Worm (Caenorhabditis elegans): ENCODE results near the gene F25E2.2.

F25E2.2 gene

ce11 chrX:806515-806914 is 4.1 kb downstream of the F25E2.2 start:
- TF ChIP-seq T20F7.1 (GFP tag; optimal IDR thresholded peaks at IDR 0.05) (peak; percentile 93), lin-1 (GFP tag; IDR thresholded peaks at IDR 0.05) (peak; percentile 95), lir-3 (tag; optimal IDR thresholded peaks at IDR 0.05) (peak; percentile 91), php-3 (GFP tag; IDR thresholded peaks at IDR 0.05) (peak; percentile 98), jun-1 (tag; optimal IDR thresholded peaks at IDR 0.05) (peak; percentile 99), nhr-25 (tag; optimal IDR thresholded peaks at IDR 0.05; ENCODE audit: borderline replicate concordance, insufficient read depth) (peak; percentile 91), dmd-6 (GFP tag; IDR thresholded peaks at IDR 0.05) (peak; percentile 97), nhr-76 (tag; optimal IDR thresholded peaks at IDR 0.05) (peak; percentile 83), vab-7 (GFP tag; IDR thresholded peaks at IDR 0.05) (peak; percentile 99), hlh-11 (tag; optimal IDR thresholded peaks at IDR 0.05) (peak; percentile 97), duxl-1 (tag; optimal IDR thresholded peaks at IDR 0.05; ENCODE audit: poor library complexity) (peak; percentile 99), hmg-1.1 (GFP tag; IDR thresholded peaks at IDR 0.05) (peak; percentile 100), daf-12 (tag; optimal IDR thresholded peaks at IDR 0.05) (no peak), nhr-111 (GFP tag; optimal IDR thresholded peaks at IDR 0.05) (peak; percentile 72), sdz-12 (GFP tag; optimal IDR thresholded peaks at IDR 0.05) (peak; percentile 48), ztf-11 (tag; optimal IDR thresholded peaks at IDR 0.05) (peak; percentile 82), rbr-2 (tag; optimal IDR thresholded peaks at IDR 0.05) (peak; percentile 99), lin-38 (GFP tag; IDR thresholded peaks at IDR 0.05) (peak; percentile 90), ceh-20 (GFP tag; IDR thresholded peaks at IDR 0.05) (peak; percentile 98), dve-1 (tag; optimal IDR thresholded peaks at IDR 0.05; ENCODE audit: insufficient read depth) (peak; percentile 100), Y105C5A.15 (GFP tag; IDR thresholded peaks at IDR 0.05) (0 out of 2 replicates have a peak, but pooled peaks have one; percentile 31), pha-4 (GFP tag; IDR thresholded peaks at IDR 0.05) (peak; percentile 96), pha-4 (tag; optimal IDR thresholded peaks at IDR 0.05) (peak; percentile 96), aly-2 (tag; optimal IDR thresholded peaks at IDR 0.05) (no peak), mes-2 (tag; optimal IDR thresholded peaks at IDR 0.05; ENCODE audit: poor library complexity, severe bottlenecking) (peak; percentile 98), mxl-2 (GFP tag; conservative IDR thresholded peaks at IDR 0.05) (peak; percentile 78), unc-130 (GFP tag; optimal IDR thresholded peaks at IDR 0.05) (no peak), ceh-82 (tag; optimal IDR thresholded peaks at IDR 0.05) (peak; percentile 70), hif-1 (tag; optimal IDR thresholded peaks at IDR 0.05) (peak; percentile 77 to 83), egl-27 (tag; optimal IDR thresholded peaks at IDR 0.05) (peak; percentile 98), fos-1 (tag; optimal IDR thresholded peaks at IDR 0.05) (peak; percentile 84), lsy-2 (tag; optimal IDR thresholded peaks at IDR 0.05) (peak; percentile 94 to 97), zfp-3 (GFP tag; conservative IDR thresholded peaks at IDR 0.05) (peak; percentile 94), lin-15B (tag; optimal IDR thresholded peaks at IDR 0.05) (peak; percentile 67), ctbp-1 (GFP tag; IDR thresholded peaks at IDR 0.05) (peak; percentile 96), daf-19 (GFP tag; conservative IDR thresholded peaks at IDR 0.05) (peak; percentile 90), arid-1 (GFP tag; conservative IDR thresholded peaks at IDR 0.05) (peak; percentile 92), nhr-6 (tag; optimal IDR thresholded peaks at IDR 0.05) (peak; percentile 97), R02D3.7 (tag; optimal IDR thresholded peaks at IDR 0.05) (peak; percentile 38), attf-4 (tag; optimal IDR thresholded peaks at IDR 0.05) (peak; percentile 71), zip-11 (GFP tag; IDR thresholded peaks at IDR 0.05) (no peak), ceh-28 (tag; optimal IDR thresholded peaks at IDR 0.05) (peak; percentile 83), unc-39 (tag; optimal IDR thresholded peaks at IDR 0.05) (peak; percentile 17), ZK546.5 (tag; optimal IDR thresholded peaks at IDR 0.05) (peak; percentile 17 to 62), nhr-48 (tag; optimal IDR thresholded peaks at IDR 0.05) (peak; percentile 96), mdt-29 (GFP tag; IDR thresholded peaks at IDR 0.05) (peak; percentile 89), daf-8 (GFP tag; IDR thresholded peaks at IDR 0.05) (peak; percentile 68; the same call in 1 of the 2 replicates), snpc-4 (tag; optimal IDR thresholded peaks at IDR 0.05) (peak; percentile 48), skn-1 (tag; optimal IDR thresholded peaks at IDR 0.05) (no peak), tra-1 (GFP tag; IDR thresholded peaks at IDR 0.05) (peak; percentile 93), nhr-10 (tag; optimal IDR thresholded peaks at IDR 0.05) (peak; percentile 98)
